Fruit fly (Drosophila melanogaster): Measurements from ENCODE around the gene cyc.

- TF ChIP-seq D19B (GFP tag; optimal IDR thresholded peaks at IDR 0.05) (no peak), CG34422 (GFP tag; IDR thresholded peaks at IDR 0.05) (no peak), abd-A (tag; optimal IDR thresholded peaks at IDR 0.05) (no peak), CG5953 (GFP tag; IDR thresholded peaks at IDR 0.05) (no peak), Hey (tag; optimal IDR thresholded peaks at IDR 0.05) (no peak), CG34376 (GFP tag; optimal IDR thresholded peaks at IDR 0.05) (no peak), CG4707 (GFP tag; optimal IDR thresholded peaks at IDR 0.05) (no peak), gcm2 (GFP tag; optimal IDR thresholded peaks at IDR 0.05) (no peak), vnd (GFP tag; IDR thresholded peaks at IDR 0.05; ENCODE audit: partially characterized antibody) (no peak), Kr (GFP tag; optimal IDR thresholded peaks at IDR 0.05) (no peak), cad (GFP tag; optimal IDR thresholded peaks at IDR 0.05) (no peak), CG34224 (GFP tag; IDR thresholded peaks at IDR 0.05; ENCODE audit: partially characterized antibody) (no peak)
These were observed 17.5 kb upstream of the cyc start for dm6 chr3L:19833227-19833626.
